Worm (Caenorhabditis elegans) whole organism, L4/young adult: ENCODE measurements around the gene ZK228.10.

Source experiments
- W03F9.2 ChIP-seq: fragments of 150-350 bp; optimal IDR thresholded peaks from 2 replicates; lab custom pipeline; 2014; ENCODE audit warnings: missing biosample characterization, missing genetic modification characterization
- dao-5 ChIP-seq: sonication (generic microtip); optimal IDR thresholded peaks from 2 replicates; lab custom pipeline; 2016; ENCODE audit warnings: missing genotype, missing genetic modification characterization, moderate library complexity, missing compliant biosample characterization
- him-1 ChIP-seq: sonication (generic microtip); optimal IDR thresholded peaks from 2 replicates; lab custom pipeline; 2016; ENCODE audit warnings: missing genotype, missing genetic modification reagents, missing genetic modification characterization, missing compliant biosample characterization

DNA sequence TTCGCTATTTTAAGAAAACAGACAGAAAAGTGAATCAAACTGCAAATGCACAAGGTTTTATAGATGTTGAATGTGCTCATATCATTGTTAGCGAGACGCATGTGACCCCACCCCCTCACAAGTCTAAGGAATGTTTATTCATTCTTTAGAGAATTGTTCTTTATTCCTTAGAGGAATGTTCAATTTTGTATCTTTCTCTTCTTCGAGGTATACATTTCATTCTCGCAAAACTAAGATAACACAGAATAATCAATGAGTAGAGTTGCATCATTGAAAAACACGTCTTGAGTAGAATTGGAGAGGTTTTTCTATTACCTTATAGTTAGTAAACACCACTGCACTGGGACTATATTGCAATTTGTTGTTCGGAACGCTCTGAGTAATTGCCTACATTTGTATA is 21.7 kb upstream of the ZK228.10 start, which contains the start of gene ZK262.20:
- TF ChIP-seq dao-5 (tag; lab: Kevin White, UChicago) (no peak), him-1 (no peak), W03F9.2 (tag; lab: Kevin White, UChicago) (no peak)
